Fruit fly (Drosophila melanogaster) whole organism, wandering third instar larva: ENCODE measurements around the gene CG33630.

ENCODE experiments used
- Abd-B ChIP-seq: fragments of >200 bp; optimal IDR thresholded peaks from 2 replicates; lab custom pipeline; 2017; ENCODE audit warnings: missing biosample characterization, missing genetic modification characterization
- CG32264 ChIP-seq: fragments of 200-800 bp; sonication (Bioruptor generic); optimal IDR thresholded peaks from 2 replicates; lab custom pipeline; 2016; ENCODE audit warnings: missing biosample characterization, missing genetic modification characterization
- CrebA ChIP-seq: fragments of 200-800 bp; sonication (Bioruptor generic); optimal IDR thresholded peaks from 2 replicates; lab custom pipeline; 2016; ENCODE audit warnings: missing biosample characterization, mild to moderate bottlenecking, missing genetic modification characterization, borderline replicate concordance
- Dif ChIP-seq: fragments of 200-275, 200-300 bp; sonication (Bioruptor generic); optimal IDR thresholded peaks from 2 replicates; lab custom pipeline; 2018; ENCODE audit warnings: missing biosample characterization, missing genetic modification characterization; ENCODE audit not compliant: partially characterized antibody
- GATAd ChIP-seq: sonication (Bioruptor generic); optimal IDR thresholded peaks from 2 replicates; lab custom pipeline; 2016; ENCODE audit warnings: missing biosample characterization, missing genetic modification characterization
- Hnf4 ChIP-seq: fragments of 200-800 bp; sonication (Bioruptor generic); optimal IDR thresholded peaks from 2 replicates; lab custom pipeline; 2016; ENCODE audit warnings: missing biosample characterization, mild to moderate bottlenecking, missing genetic modification characterization
- Hr78 ChIP-seq: fragments of >200 bp; optimal IDR thresholded peaks from 2 replicates; lab custom pipeline; 2017; ENCODE audit warnings: missing biosample characterization, missing genetic modification characterization
- Hr83 ChIP-seq: fragments of 200-300 bp; sonication (Bioruptor generic); optimal IDR thresholded peaks from 2 replicates; lab custom pipeline; 2016; ENCODE audit warnings: missing biosample characterization, mild to moderate bottlenecking, missing genetic modification characterization, moderate library complexity; ENCODE audit not compliant: poor library complexity, severe bottlenecking
- Jra ChIP-seq: sonication (Bioruptor generic); optimal IDR thresholded peaks from 2 replicates; lab custom pipeline; 2016; ENCODE audit warnings: missing biosample characterization, missing genetic modification characterization
- Myc ChIP-seq: fragments of >200 bp; optimal IDR thresholded peaks from 2 replicates; lab custom pipeline; 2017
- N ChIP-seq: fragments of >200 bp; optimal IDR thresholded peaks from 2 replicates; lab custom pipeline; 2018; ENCODE audit warnings: missing biosample characterization, missing external identifiers, missing genetic modification characterization
- Rel ChIP-seq, 2 experiments: fragments of 200-800 bp; sonication (Bioruptor generic) in 1 of 2; optimal IDR thresholded peaks; 2 replicates in 1 of 2; 3 replicates in 1 of 2; lab custom pipeline; 2016 to 2019; ENCODE audit warnings: mild to moderate bottlenecking in 2 of 2, missing biosample characterization in 2 of 2, missing genetic modification characterization in 2 of 2, moderate library complexity in 1 of 2
- Sp1 ChIP-seq: fragments of 200-800 bp; sonication (Bioruptor generic); optimal IDR thresholded peaks from 3 replicates; lab custom pipeline; 2019; ENCODE audit warnings: missing biosample characterization, mild to moderate bottlenecking, missing genetic modification characterization, moderate library complexity
- Vsx2 ChIP-seq: fragments of 200-300, 225-300 bp; sonication (Bioruptor generic); optimal IDR thresholded peaks from 2 replicates; lab custom pipeline; 2018; ENCODE audit warnings: missing biosample characterization, missing genetic modification characterization; ENCODE audit not compliant: partially characterized antibody
- br ChIP-seq: fragments of 200-800 bp; sonication (Bioruptor generic); optimal IDR thresholded peaks from 2 replicates; lab custom pipeline; 2016; ENCODE audit warnings: missing biosample characterization, missing genetic modification characterization
- brk ChIP-seq: fragments of 200-800 bp; sonication (Bioruptor generic); optimal IDR thresholded peaks from 2 replicates; lab custom pipeline; 2016; ENCODE audit warnings: missing biosample characterization, mild to moderate bottlenecking, missing genetic modification characterization
- dl ChIP-seq, 2 experiments: fragments of 175-275, 200-275 bp in 1 of 2; fragments of 200-275 bp in 1 of 2; sonication (Bioruptor generic); optimal IDR thresholded peaks; lab custom pipeline; 2018; ENCODE audit warnings: mild to moderate bottlenecking in 2 of 2, missing biosample characterization in 2 of 2, missing genetic modification characterization in 2 of 2, moderate library complexity in 2 of 2; ENCODE audit not compliant: partially characterized antibody in 2 of 2, insufficient read depth in 1 of 2
- dmrt93B ChIP-seq: fragments of 200-800 bp; sonication (Bioruptor generic); optimal IDR thresholded peaks from 2 replicates; lab custom pipeline; 2018; ENCODE audit warnings: missing biosample characterization, mild to moderate bottlenecking, missing genetic modification characterization
- dsf ChIP-seq: sonication (Bioruptor generic); optimal IDR thresholded peaks from 2 replicates; lab custom pipeline; 2016; ENCODE audit warnings: missing biosample characterization, missing genetic modification characterization, borderline replicate concordance
- foxo ChIP-seq, 2 experiments: fragments of 200-800 bp; sonication (Bioruptor generic); optimal IDR thresholded peaks; 2 replicates in 1 of 2; 3 replicates in 1 of 2; lab custom pipeline; 2016 to 2017; ENCODE audit warnings: missing biosample characterization in 2 of 2, missing genetic modification characterization in 2 of 2
- fru ChIP-seq: fragments of 200-800 bp; sonication (Bioruptor generic); optimal IDR thresholded peaks from 3 replicates; lab custom pipeline; 2016; ENCODE audit warnings: missing biosample characterization, mild to moderate bottlenecking, missing genetic modification characterization
- h ChIP-seq: fragments of 200-800 bp; sonication (Bioruptor generic); optimal IDR thresholded peaks from 3 replicates; lab custom pipeline; 2016; ENCODE audit warnings: missing biosample characterization, mild to moderate bottlenecking, missing genetic modification characterization
- lola ChIP-seq: fragments of >200 bp; optimal IDR thresholded peaks from 2 replicates; lab custom pipeline; 2017; ENCODE audit warnings: missing biosample characterization, missing genetic modification characterization
- pan ChIP-seq: fragments of >200 bp; optimal IDR thresholded peaks from 2 replicates; lab custom pipeline; 2017
- psq ChIP-seq: fragments of 200-800 bp; sonication (Bioruptor generic); optimal IDR thresholded peaks from 3 replicates; lab custom pipeline; 2017; ENCODE audit warnings: missing biosample characterization, mild to moderate bottlenecking, missing genetic modification characterization, moderate library complexity
- rgr ChIP-seq: fragments of 200-800 bp; sonication (Bioruptor generic); optimal IDR thresholded peaks from 3 replicates; lab custom pipeline; 2016; ENCODE audit warnings: missing biosample characterization, mild to moderate bottlenecking, missing genetic modification characterization
- sage ChIP-seq: fragments of 200-800 bp; sonication (Bioruptor generic); optimal IDR thresholded peaks from 2 replicates; lab custom pipeline; 2016; ENCODE audit warnings: missing biosample characterization, mild to moderate bottlenecking, missing genetic modification characterization
- tai ChIP-seq: sonication (Bioruptor generic); optimal IDR thresholded peaks from 2 replicates; lab custom pipeline; 2016; ENCODE audit warnings: missing biosample characterization, missing genetic modification characterization
- usp ChIP-seq: fragments of >200 bp; optimal IDR thresholded peaks from 2 replicates; lab custom pipeline; 2017; ENCODE audit warnings: missing biosample characterization, missing genetic modification characterization
- woc ChIP-seq: sonication (Bioruptor generic); optimal IDR thresholded peaks from 2 replicates; lab custom pipeline; 2016; ENCODE audit warnings: missing biosample characterization, mild to moderate bottlenecking, missing genetic modification characterization

Gene CG33630

DNA sequence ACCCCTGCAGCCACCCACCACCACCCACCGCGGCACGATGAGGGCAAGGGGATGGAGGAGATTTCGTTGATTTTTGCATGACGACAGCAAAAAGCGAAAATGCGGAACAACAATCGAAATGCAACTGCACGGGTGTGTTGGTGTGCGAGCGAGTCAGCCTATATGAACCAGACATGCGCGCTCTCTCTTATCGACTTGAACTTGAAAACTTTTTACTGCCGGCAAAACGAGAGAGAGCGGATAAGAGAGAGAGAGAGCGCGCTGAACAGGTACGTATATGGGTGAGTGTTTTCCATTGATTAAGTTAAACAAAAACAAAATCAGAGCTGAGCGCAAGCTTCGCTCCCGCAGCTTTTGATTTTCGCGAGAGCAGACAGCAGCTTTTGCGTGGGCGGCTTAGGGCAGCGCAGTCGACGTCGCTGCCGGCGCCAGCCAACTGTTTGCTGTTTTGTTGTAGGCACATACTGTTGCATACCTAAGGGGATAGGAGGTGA is 26.8 kb downstream of the CG33630 start:
- TF ChIP-seq rgr (peak; percentile 19), Vsx2 (GFP tag; lab: Kevin White, UChicago) (peak; percentile 83), dmrt93B (no peak), h (GFP tag; lab: Kevin White, UChicago) (peak; percentile 44), fru (peak; percentile 14), woc (GFP tag; lab: Kevin White, UChicago) (no peak), Jra (GFP tag; lab: Kevin White, UChicago) (peak; percentile 15), Hnf4 (peak; percentile 8), psq (GFP tag; lab: Kevin White, UChicago) (peak; percentile 84), lola (GFP tag; lab: Kevin White, UChicago) (no peak), usp (GFP tag; lab: Kevin White, UChicago) (no peak), foxo (GFP tag; optimal IDR thresholded peaks at IDR 0.05; lab: Kevin White, UChicago) (no peak), CrebA (GFP tag; lab: Kevin White, UChicago) (peak; percentile 88), Rel (GFP tag; optimal IDR thresholded peaks at IDR 0.05; lab: Kevin White, UChicago) (peak; percentile 10), Rel (tag; optimal IDR thresholded peaks at IDR 0.05; lab: Kevin White, UChicago) (peak; percentile 33), Dif (GFP tag; lab: Kevin White, UChicago) (peak; percentile 98), Sp1 (GFP tag; lab: Kevin White, UChicago) (peak; percentile 18), Hr83 (GFP tag; lab: Kevin White, UChicago) (peak; percentile 69), sage (GFP tag; lab: Kevin White, UChicago) (peak; percentile 15), dl (GFP tag; optimal IDR thresholded peaks at IDR 0.05; lab: Kevin White, UChicago; ENCODE audit: insufficient read depth in 1 of 2, partially characterized antibody in 2 of 2) (peak; percentile 96 to 97)

DNA sequence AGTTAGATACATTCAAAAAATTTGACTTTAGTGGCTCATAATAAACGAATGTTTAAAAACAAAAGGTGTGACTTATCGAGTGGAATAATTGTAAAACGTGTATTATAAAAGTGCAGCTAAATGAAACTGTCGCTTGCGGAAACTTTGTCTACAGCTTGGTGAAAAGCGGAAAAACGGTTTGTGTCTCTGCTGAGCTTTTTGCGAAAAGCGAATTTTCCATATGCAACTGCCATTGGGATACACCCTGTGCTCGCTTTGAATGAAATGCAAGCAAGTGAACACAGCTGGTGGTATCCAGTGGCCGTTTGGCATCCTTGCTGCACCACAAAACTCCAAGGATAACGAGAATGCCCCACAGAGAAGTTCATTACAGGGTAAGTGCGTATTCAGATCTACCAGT is 28.5 kb downstream of the CG33630 start:
- no peak for TF ChIP-seq Jra (GFP tag; lab: Kevin White, UChicago)
- TF ChIP-seq Dif (GFP tag; lab: Kevin White, UChicago) = no peak
- TF ChIP-seq h (GFP tag; lab: Kevin White, UChicago) = no peak
- TF ChIP-seq usp (GFP tag; lab: Kevin White, UChicago) = no peak
- no peak for TF ChIP-seq Myc (lab: Kevin White, UChicago)
- no peak for TF ChIP-seq sage (GFP tag; lab: Kevin White, UChicago)
- no peak for TF ChIP-seq N (GFP tag; lab: Kevin White, UChicago)
- no peak for TF ChIP-seq psq (GFP tag; lab: Kevin White, UChicago)
- TF ChIP-seq lola (GFP tag; lab: Kevin White, UChicago) = no peak
- TF ChIP-seq Hnf4 = no peak
- TF ChIP-seq Abd-B (GFP tag; lab: Kevin White, UChicago) = no peak
- TF ChIP-seq Hr78 (GFP tag; lab: Kevin White, UChicago) = no peak
- TF ChIP-seq Sp1 (GFP tag; lab: Kevin White, UChicago) = no peak
- no peak for TF ChIP-seq Rel (GFP tag; optimal IDR thresholded peaks at IDR 0.05; lab: Kevin White, UChicago)
- no peak for TF ChIP-seq Rel (tag; optimal IDR thresholded peaks at IDR 0.05; lab: Kevin White, UChicago)
- TF ChIP-seq tai = no peak
- TF ChIP-seq GATAd = no peak
- TF ChIP-seq pan (lab: Kevin White, UChicago) = no peak
- no peak for TF ChIP-seq fru
- no peak for TF ChIP-seq CG32264 (GFP tag; lab: Kevin White, UChicago)

DNA sequence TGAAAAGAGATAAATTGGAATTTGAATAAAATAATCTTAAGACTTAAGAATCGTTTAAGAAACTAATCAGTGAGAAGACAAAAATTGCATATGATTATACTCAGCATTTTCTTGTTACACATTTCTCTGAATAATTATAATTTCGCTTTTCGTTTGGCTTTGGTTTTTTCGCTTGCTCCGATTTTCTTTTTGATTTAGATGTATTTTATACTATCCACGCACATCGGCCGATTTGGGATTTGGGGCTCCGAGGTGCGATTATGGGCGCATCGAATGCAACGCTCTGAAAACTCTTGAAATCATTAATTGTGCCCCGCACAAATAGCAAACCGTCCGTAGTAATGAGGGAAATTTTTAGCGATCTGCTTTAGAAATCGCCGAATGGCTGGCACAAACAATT is 29.1 kb downstream of the CG33630 start:
- TF ChIP-seq dmrt93B (no peak), lola (GFP tag; lab: Kevin White, UChicago) (no peak), Hnf4 (no peak), GATAd (no peak), dl (GFP tag; optimal IDR thresholded peaks at IDR 0.05; lab: Kevin White, UChicago; ENCODE audit: insufficient read depth in 1 of 2, partially characterized antibody in 2 of 2) (no peak)

DNA sequence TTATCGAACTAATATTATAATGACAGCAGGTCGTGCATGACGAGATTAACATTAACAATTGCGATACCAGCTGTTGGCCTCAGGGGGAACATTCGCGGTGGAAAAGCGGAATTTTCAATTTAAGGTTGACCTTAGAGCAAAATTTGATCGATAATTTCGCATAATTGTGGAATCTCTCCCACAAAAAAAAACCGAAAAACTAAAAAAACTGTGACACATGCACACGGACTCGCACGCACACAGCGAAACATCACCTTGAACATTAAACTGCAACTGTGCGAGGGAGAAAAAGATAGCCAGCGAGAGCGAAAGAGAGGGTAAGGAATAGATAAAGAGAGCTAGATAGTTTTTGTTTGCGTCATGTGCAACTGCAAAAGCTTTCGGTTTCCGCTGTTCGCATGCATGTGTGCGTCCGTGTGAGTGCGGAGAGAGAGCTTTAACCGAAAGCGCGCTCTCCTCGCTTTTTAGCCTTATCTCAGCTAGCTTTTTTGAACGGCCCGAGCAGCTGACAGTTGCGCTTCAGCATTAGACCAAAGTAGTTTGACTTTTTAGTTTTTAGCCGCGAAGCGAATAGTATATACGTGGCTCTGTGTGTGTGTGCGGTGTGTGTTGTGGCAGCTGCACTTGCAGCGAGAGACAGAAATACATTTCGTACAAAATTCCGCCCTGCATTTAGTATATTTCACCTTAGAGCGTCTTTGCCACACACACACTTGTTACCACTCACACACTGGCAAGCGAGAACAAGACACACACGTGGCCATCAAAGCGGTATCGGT is 31.0 kb downstream of the CG33630 start:
- TF ChIP-seq dl (GFP tag; optimal IDR thresholded peaks at IDR 0.05; lab: Kevin White, UChicago; ENCODE audit: insufficient read depth in 1 of 2, partially characterized antibody in 2 of 2) (no peak), fru (no peak), Dif (GFP tag; lab: Kevin White, UChicago) (peak; percentile 66)

DNA sequence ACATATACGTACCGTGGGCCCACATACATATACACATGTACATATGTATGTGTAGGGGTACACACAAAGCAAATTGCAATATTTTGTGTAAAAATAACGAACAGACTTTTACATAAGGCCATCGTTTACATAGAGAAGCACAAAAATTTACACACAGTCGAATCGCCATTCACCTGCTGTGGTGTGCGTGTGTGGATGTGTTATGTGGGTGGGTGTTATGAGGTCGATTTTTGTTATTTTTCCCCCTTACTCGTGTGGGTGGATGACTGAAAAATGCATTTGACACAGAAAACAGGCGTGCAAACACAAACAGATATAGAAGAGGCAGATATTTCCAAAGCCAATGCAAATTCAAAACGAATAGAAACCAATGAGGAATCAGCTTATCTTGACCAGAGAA is 32.6 kb downstream of the CG33630 start:
- TF ChIP-seq foxo (GFP tag; optimal IDR thresholded peaks at IDR 0.05; lab: Kevin White, UChicago) (no peak), br (GFP tag; lab: Kevin White, UChicago) (no peak), brk (GFP tag; lab: Kevin White, UChicago) (no peak), Sp1 (GFP tag; lab: Kevin White, UChicago) (no peak), Hnf4 (no peak), Vsx2 (GFP tag; lab: Kevin White, UChicago) (no peak), rgr (no peak), Abd-B (GFP tag; lab: Kevin White, UChicago) (no peak), dsf (GFP tag; lab: Kevin White, UChicago) (no peak), dmrt93B (no peak)
